Worm (Caenorhabditis elegans): Measurements from ENCODE around the gene zchc-1A.

ce11 chrX:5154278-5154677 lies 19.9 kb upstream of the zchc-1A start, which contains the start of gene C31H2.3:
- TF ChIP-seq sea-2 (GFP tag; IDR thresholded peaks at IDR 0.05) (no peak), xnd-1 (tag; optimal IDR thresholded peaks at IDR 0.05) (no peak), Y53F4B.3 (GFP tag; IDR thresholded peaks at IDR 0.05) (no peak), mcd-1 (GFP tag; IDR thresholded peaks at IDR 0.05) (no peak), dpff-1 (tag; optimal IDR thresholded peaks at IDR 0.05) (no peak), snpc-4 (GFP tag; optimal IDR thresholded peaks at IDR 0.05) (no peak), snpc-4 (tag; optimal IDR thresholded peaks at IDR 0.05) (no peak), nfya-1 (tag; optimal IDR thresholded peaks at IDR 0.05; ENCODE audit: borderline replicate concordance, insufficient read depth) (no peak), ama-1 (optimal IDR thresholded peaks at IDR 0.05) (no peak), ama-1 (GFP tag; optimal IDR thresholded peaks at IDR 0.05) (no peak), C06A6.2 (GFP tag; conservative IDR thresholded peaks at IDR 0.05) (no peak), rcor-1 (GFP tag; IDR thresholded peaks at IDR 0.05) (no peak), T26A5.8 (tag; optimal IDR thresholded peaks at IDR 0.05) (no peak)

Measured in whole organism, young adult.